Worm (Caenorhabditis elegans) whole organism, L4 larva: Measurements from ENCODE around the gene M05D6.5.
A peak's percentile ranks its signal among the peaks of the same experiment; 100 is the strongest.

Experiments used
- F37D6.2 ChIP-seq: sonication (generic microtip); optimal IDR thresholded peaks from 2 replicates; lab custom pipeline; 2016; ENCODE audit warnings: mild to moderate bottlenecking, missing genetic modification characterization, missing compliant biosample characterization
- T20F7.1 ChIP-seq: fragments of 200-800 bp; sonication (Bioruptor generic); optimal IDR thresholded peaks from 2 replicates; lab custom pipeline; 2018; ENCODE audit warnings: mild to moderate bottlenecking, missing genetic modification characterization, missing compliant biosample characterization
- Y5F2A.4 ChIP-seq: fragments of 200-800 bp; sonication (Bioruptor generic); optimal IDR thresholded peaks from 2 replicates; lab custom pipeline; 2018; ENCODE audit warnings: mild to moderate bottlenecking, missing genetic modification characterization, missing compliant biosample characterization
- Y75B8A.6 ChIP-seq: fragments of 200-800 bp; sonication (Bioruptor generic); IDR thresholded peaks from 2 replicates; pipeline ENCODE4 v1.3.6; 2022; ENCODE audit warnings: missing genetic modification reagents, missing genetic modification characterization, missing compliant biosample characterization
- ZK337.2 ChIP-seq: fragments of 200-800 bp; sonication (Bioruptor generic); IDR thresholded peaks from 2 replicates; pipeline ENCODE4 v1.3.6; 2022; ENCODE audit warnings: missing genetic modification reagents, missing genetic modification characterization, missing compliant biosample characterization
- aha-1 ChIP-seq: fragments of 150-350 bp; peaks from one replicate; lab custom pipeline; 2014; ENCODE audit warnings: missing biosample characterization, missing genetic modification characterization
- ama-1 ChIP-seq: fragments of 150-350 bp; optimal IDR thresholded peaks from 2 replicates; lab custom pipeline; 2014; ENCODE audit warnings: inconsistent platforms, mixed read lengths
- ceh-20 ChIP-seq: fragments of 200-800 bp; sonication (Bioruptor generic); IDR thresholded peaks from 2 replicates; pipeline ENCODE4 v1.3.6; 2022; ENCODE audit warnings: missing genetic modification reagents, missing genetic modification characterization, missing compliant biosample characterization
- ceh-32 ChIP-seq: sonication (generic microtip); optimal IDR thresholded peaks from 2 replicates; lab custom pipeline; 2016; ENCODE audit warnings: mild to moderate bottlenecking, missing genetic modification characterization, missing compliant biosample characterization; ENCODE audit not compliant: poor library complexity
- ceh-62 ChIP-seq: sonication (generic microtip); optimal IDR thresholded peaks from 2 replicates; lab custom pipeline; 2017; ENCODE audit warnings: missing biosample characterization, missing genetic modification characterization
- daf-16 ChIP-seq, 3 experiments: sonication (generic microtip); optimal IDR thresholded peaks; 2 replicates each; lab custom pipeline; 2016 to 2017; ENCODE audit warnings: missing genetic modification characterization in 3 of 3, missing genetic modification reagents in 3 of 3, mild to moderate bottlenecking in 2 of 3, missing compliant biosample characterization in 2 of 3, missing biosample characterization in 1 of 3, moderate library complexity in 1 of 3
- dmd-6 ChIP-seq: fragments of 200-800 bp; sonication (Bioruptor generic); IDR thresholded peaks from 2 replicates; pipeline ENCODE4 v1.3.6; 2022; ENCODE audit warnings: missing genetic modification reagents, missing genetic modification characterization, missing compliant biosample characterization
- dve-1 ChIP-seq: sonication (generic microtip); optimal IDR thresholded peaks from 2 replicates; lab custom pipeline; 2017; ENCODE audit warnings: antibody characterized with exemption, mild to moderate bottlenecking, missing genetic modification characterization, missing compliant biosample characterization; ENCODE audit not compliant: insufficient read depth
- fkh-10 ChIP-seq: fragments of 150-350 bp; optimal IDR thresholded peaks from 2 replicates; lab custom pipeline; 2014; ENCODE audit warnings: missing biosample characterization, missing genetic modification reagents, missing genetic modification characterization
- hlh-11 ChIP-seq: fragments of 200-800 bp; sonication (Bioruptor generic); optimal IDR thresholded peaks from 2 replicates; lab custom pipeline; 2018; ENCODE audit warnings: mild to moderate bottlenecking, missing genetic modification characterization, missing compliant biosample characterization
- lim-7 ChIP-seq: fragments of 200-800 bp; sonication (Bioruptor generic); IDR thresholded peaks from 2 replicates; pipeline ENCODE4 v1.3.6; 2022; ENCODE audit warnings: missing genetic modification characterization, missing compliant biosample characterization
- lin-13 ChIP-seq: fragments of 150-350 bp; optimal IDR thresholded peaks from 2 replicates; lab custom pipeline; 2014; ENCODE audit warnings: missing biosample characterization, missing genetic modification reagents, missing genetic modification characterization
- lin-29 ChIP-seq: fragments of 200-800 bp; sonication (Bioruptor generic); IDR thresholded peaks from 2 replicates; pipeline ENCODE4 v1.3.6; 2022; ENCODE audit warnings: missing genetic modification reagents, missing genetic modification characterization, missing compliant biosample characterization
- lin-38 ChIP-seq: fragments of 200-800 bp; sonication (Bioruptor generic); IDR thresholded peaks from 2 replicates; pipeline ENCODE4 v1.3.6; 2022; ENCODE audit warnings: missing genetic modification reagents, missing genetic modification characterization, missing compliant biosample characterization
- mdt-29 ChIP-seq: fragments of 200-800 bp; sonication (Bioruptor generic); IDR thresholded peaks from 2 replicates; pipeline ENCODE4 v1.3.6; 2022; ENCODE audit warnings: missing genetic modification reagents, missing genetic modification characterization, missing compliant biosample characterization
- mes-2 ChIP-seq: sonication (generic microtip); optimal IDR thresholded peaks from 2 replicates; lab custom pipeline; 2016; ENCODE audit warnings: missing genotype, mild to moderate bottlenecking, missing genetic modification characterization, missing compliant biosample characterization; ENCODE audit not compliant: poor library complexity, severe bottlenecking
- nhr-11 ChIP-seq: fragments of 150-350 bp; optimal IDR thresholded peaks from 2 replicates; lab custom pipeline; 2014; ENCODE audit warnings: missing biosample characterization, missing genetic modification characterization
- nhr-25 ChIP-seq: sonication (generic microtip); optimal IDR thresholded peaks from 2 replicates; lab custom pipeline; 2017; ENCODE audit warnings: missing genetic modification characterization, mild to moderate bottlenecking, missing compliant biosample characterization, antibody characterized with exemption, moderate library complexity, borderline replicate concordance; ENCODE audit not compliant: insufficient read depth
- nhr-28 ChIP-seq: fragments of 150-350 bp; optimal IDR thresholded peaks from 2 replicates; lab custom pipeline; 2014; ENCODE audit warnings: missing biosample characterization, missing genetic modification characterization
- nhr-42 ChIP-seq: fragments of 200-800 bp; sonication (Bioruptor generic); IDR thresholded peaks from 2 replicates; pipeline ENCODE4 v1.3.6; 2022; ENCODE audit warnings: missing genetic modification characterization, missing compliant biosample characterization
- nhr-6 ChIP-seq: fragments of 150-350 bp; optimal IDR thresholded peaks from 2 replicates; lab custom pipeline; 2014; ENCODE audit warnings: missing biosample characterization, missing genetic modification characterization
- nhr-76 ChIP-seq: fragments of 150-350 bp; optimal IDR thresholded peaks from 2 replicates; lab custom pipeline; 2014; ENCODE audit warnings: missing biosample characterization, missing genetic modification characterization
- nhr-77 ChIP-seq: fragments of 150-350 bp; optimal IDR thresholded peaks from 2 replicates; lab custom pipeline; 2014; ENCODE audit warnings: missing biosample characterization, missing genetic modification characterization
- php-3 ChIP-seq: fragments of 200-800 bp; sonication (Bioruptor generic); IDR thresholded peaks from 2 replicates; pipeline ENCODE4 v1.3.6; 2022; ENCODE audit warnings: missing genetic modification reagents, missing genetic modification characterization, missing compliant biosample characterization
- pqm-1 ChIP-seq: sonication (generic microtip); optimal IDR thresholded peaks from 2 replicates; lab custom pipeline; 2017; ENCODE audit warnings: missing biosample characterization, missing genetic modification characterization
- sdz-12 ChIP-seq: fragments of 200-800 bp; sonication (Bioruptor generic); optimal IDR thresholded peaks from 2 replicates; lab custom pipeline; 2018; ENCODE audit warnings: mild to moderate bottlenecking, missing genetic modification characterization, missing compliant biosample characterization
- tra-1 ChIP-seq: fragments of 200-800 bp; sonication (Bioruptor generic); IDR thresholded peaks from 2 replicates; pipeline ENCODE4 v1.3.6; 2022; ENCODE audit warnings: missing genetic modification reagents, missing genetic modification characterization, missing compliant biosample characterization
- unc-62 ChIP-seq, 3 experiments: fragments of 150-350 bp in 1 of 3; sonication (generic microtip); optimal IDR thresholded peaks in 2 of 3; peaks in 1 of 3; 1 replicate in 1 of 3; 2 replicates in 2 of 3; lab custom pipeline; 2014 to 2017; ENCODE audit warnings: missing biosample characterization in 3 of 3, missing genetic modification characterization in 3 of 3, missing genetic modification reagents in 3 of 3, missing genotype in 1 of 3
- zip-11 ChIP-seq: fragments of 200-800 bp; sonication (Bioruptor generic); IDR thresholded peaks from 2 replicates; pipeline ENCODE4 v1.3.6; 2022; ENCODE audit warnings: missing genetic modification characterization, missing compliant biosample characterization
- ztf-11 ChIP-seq: fragments of 150-350 bp; optimal IDR thresholded peaks from 2 replicates; lab custom pipeline; 2014; ENCODE audit warnings: missing biosample characterization, missing genetic modification characterization

Gene M05D6.5

ce11 chrII:8516783-8517182 is 34.8 kb upstream of the M05D6.5 start, which contains the start of gene rnh-2 (continued):
- TF ChIP-seq zip-11 (GFP tag; lab: Robert Waterston, UW), result no peak
- peak; percentile 18 for TF ChIP-seq lin-13 (GFP tag; lab: Kevin White, UChicago)
- no peak for TF ChIP-seq ceh-32 (tag; lab: Kevin White, UChicago)
- TF ChIP-seq nhr-42 (GFP tag; lab: Robert Waterston, UW), result no peak
- peak; percentile 45 for TF ChIP-seq nhr-6 (tag; lab: Kevin White, UChicago)
- TF ChIP-seq lin-38 (GFP tag; lab: Robert Waterston, UW), result peak; percentile 99
- TF ChIP-seq mes-2 (tag; lab: Kevin White, UChicago), result peak; percentile 97
- no peak for TF ChIP-seq nhr-25
- TF ChIP-seq sdz-12 (GFP tag; lab: Kevin White, UChicago), result no peak
- no peak for TF ChIP-seq Y75B8A.6 (GFP tag; lab: Robert Waterston, UW)
- TF ChIP-seq ama-1 (lab: Kevin White, UChicago), result no peak
- TF ChIP-seq, all 104 proteins: peak for 29

ce11 chrII:8515521-8515920 is 33.5 kb upstream of the M05D6.5 start:
- TF ChIP-seq hlh-11 (tag; lab: Kevin White, UChicago), result peak; percentile 41
- TF ChIP-seq ZK337.2 (GFP tag; lab: Robert Waterston, UW), result no peak
- TF ChIP-seq php-3, result no peak
- TF ChIP-seq dmd-6 (GFP tag; lab: Robert Waterston, UW), result peak; percentile 55; the same call in 1 of the 2 replicates
- TF ChIP-seq F37D6.2 (tag; lab: Kevin White, UChicago), result no peak
- peak; percentile 83 for TF ChIP-seq nhr-77
- no peak for TF ChIP-seq mdt-29 (GFP tag; lab: Robert Waterston, UW)
- peak; percentile 95 for TF ChIP-seq nhr-28 (tag; lab: Kevin White, UChicago)
- 0 out of 2 replicates have a peak, but pooled peaks have one; percentile 30 for TF ChIP-seq tra-1 (GFP tag; lab: Robert Waterston, UW)
- TF ChIP-seq nhr-11, result no peak
- TF ChIP-seq lin-29, result no peak
- no peak for TF ChIP-seq fkh-10
- TF ChIP-seq daf-16 (GFP tag; optimal IDR thresholded peaks at IDR 0.05; lab: Kevin White, UChicago), result no peak
- TF ChIP-seq daf-16 (tag; optimal IDR thresholded peaks at IDR 0.05; lab: Kevin White, UChicago), result peak; percentile 78
- TF ChIP-seq pqm-1 (tag; lab: Kevin White, UChicago), result peak; percentile 81

- peak; percentile 75 for TF ChIP-seq pqm-1 (tag; lab: Kevin White, UChicago)
- peak in 1 of 2 experiments; percentile 86 for TF ChIP-seq unc-62 (GFP tag; optimal IDR thresholded peaks at IDR 0.05 in 1 of 2; lab: Kevin White, UChicago)
- TF ChIP-seq unc-62 (tag; optimal IDR thresholded peaks at IDR 0.05; lab: Kevin White, UChicago), result no peak
- peak; percentile 7 for TF ChIP-seq T20F7.1
- peak; percentile 91 for TF ChIP-seq nhr-28 (tag; lab: Kevin White, UChicago)
- TF ChIP-seq dmd-6 (GFP tag; lab: Robert Waterston, UW), result peak; percentile 58
- TF ChIP-seq ceh-20, result no peak
- TF ChIP-seq lim-7 (GFP tag; lab: Robert Waterston, UW), result no peak
- no peak for TF ChIP-seq daf-16 (GFP tag; optimal IDR thresholded peaks at IDR 0.05; lab: Kevin White, UChicago)
- peak; percentile 55 for TF ChIP-seq daf-16 (tag; optimal IDR thresholded peaks at IDR 0.05; lab: Kevin White, UChicago)
- TF ChIP-seq ztf-11 (tag; lab: Kevin White, UChicago), result no peak
- TF ChIP-seq php-3, result peak; percentile 39; the same call in 1 of the 2 replicates
- TF ChIP-seq dve-1, result peak; percentile 57
- no peak for TF ChIP-seq zip-11 (GFP tag; lab: Robert Waterston, UW)
- TF ChIP-seq ceh-62 (tag; lab: Kevin White, UChicago), result no peak
- no peak for TF ChIP-seq nhr-76 (tag; lab: Kevin White, UChicago)
These were observed 32.7 kb upstream of the M05D6.5 start, which contains the start of gene ctg-2 for ce11 chrII:8514729-8515128. ctg-2 (plus strand) TSS chrII:8515054.

DNA sequence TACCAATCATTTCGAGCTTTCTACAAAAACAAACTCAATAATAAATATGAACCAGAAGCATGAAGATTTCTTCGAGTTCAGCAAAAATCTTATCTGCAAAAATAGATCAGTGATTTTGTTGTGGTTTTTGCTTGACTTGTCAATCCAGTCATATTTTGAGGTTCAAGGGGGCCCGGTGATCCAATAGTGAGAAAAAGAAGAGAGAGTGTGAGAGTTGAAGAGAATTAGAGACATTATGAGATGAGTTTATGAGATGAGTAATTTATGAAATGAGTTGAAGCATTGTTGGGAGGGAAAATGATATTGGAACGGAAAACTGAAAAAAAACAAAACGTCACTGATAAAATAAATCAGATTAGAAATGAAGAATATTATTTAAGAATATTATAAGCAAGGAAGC is 27.0 kb upstream of the M05D6.5 start, which contains the start of gene T13H5.1:
TSS of gene T13H5.1 (minus strand) at position 101 of the 400 bp plus-strand sequence.
- TF ChIP-seq ceh-20 (no peak), Y5F2A.4 (GFP tag; lab: Kevin White, UChicago) (no peak), aha-1 (peak; percentile 12)
